Fruit fly (Drosophila melanogaster): ENCODE measurements around the gene Pomp.

The Pomp gene

dm6 chr2L:20797515-20797847 is 10.0 kb downstream of the Pomp start, which contains the start of gene CG9328 (continued):
- TF ChIP-seq CG18619 (GFP tag; optimal IDR thresholded peaks at IDR 0.05) (no peak), Neu2 (GFP tag; optimal IDR thresholded peaks at IDR 0.05; ENCODE audit: borderline replicate concordance) (no peak), btn (GFP tag; optimal IDR thresholded peaks at IDR 0.05) (no peak), Dref (GFP tag; IDR thresholded peaks at IDR 0.05) (no peak), eyg (GFP tag; optimal IDR thresholded peaks at IDR 0.05) (no peak), CG11093 (GFP tag; IDR thresholded peaks at IDR 0.05) (no peak), CG17912 (GFP tag; optimal IDR thresholded peaks at IDR 0.05) (peak; percentile 56), Stat92E (GFP tag; optimal IDR thresholded peaks at IDR 0.05) (peak in 1 of 3 experiments; percentile 78), fu2 (GFP tag; optimal IDR thresholded peaks at IDR 0.05) (no peak), CG6254 (GFP tag; optimal IDR thresholded peaks at IDR 0.05) (no peak), gsb-n (tag; optimal IDR thresholded peaks at IDR 0.05) (peak; percentile 62), CG6791 (GFP tag; IDR thresholded peaks at IDR 0.05; ENCODE audit: partially characterized antibody) (peak; percentile 63; the same call in 2 of the 3 replicates), klu (GFP tag; IDR thresholded peaks at IDR 0.05) (no peak; the same call in 1 of the 2 replicates), CG17568 (GFP tag; optimal IDR thresholded peaks at IDR 0.05) (no peak), B-H2 (GFP tag; optimal IDR thresholded peaks at IDR 0.05) (no peak), CG18764 (GFP tag; optimal IDR thresholded peaks at IDR 0.05) (no peak), CG10462 (GFP tag; optimal IDR thresholded peaks at IDR 0.05) (no peak), CG13624 (GFP tag; optimal IDR thresholded peaks at IDR 0.05) (no peak), salm (tag; optimal IDR thresholded peaks at IDR 0.05) (no peak), CG1792 (GFP tag; optimal IDR thresholded peaks at IDR 0.05) (no peak), CG10979 (tag; optimal IDR thresholded peaks at IDR 0.05) (peak; percentile 38), CG16779 (GFP tag; IDR thresholded peaks at IDR 0.05) (no peak; the same call in 1 of the 2 replicates), D19B (GFP tag; optimal IDR thresholded peaks at IDR 0.05) (peak; percentile 1), crp (GFP tag; optimal IDR thresholded peaks at IDR 0.05) (no peak), Vsx1 (GFP tag; optimal IDR thresholded peaks at IDR 0.05) (no peak), CG15073 (GFP tag; optimal IDR thresholded peaks at IDR 0.05) (no peak), Dfd (GFP tag; optimal IDR thresholded peaks at IDR 0.05) (no peak), CG8924 (tag; optimal IDR thresholded peaks at IDR 0.05) (peak; percentile 46), Hey (tag; optimal IDR thresholded peaks at IDR 0.05) (no peak), insv (GFP tag; optimal IDR thresholded peaks at IDR 0.05) (peak in 1 of 2 experiments; percentile 43), CG31365 (tag; optimal IDR thresholded peaks at IDR 0.05) (no peak), HmgD (GFP tag; optimal IDR thresholded peaks at IDR 0.05) (no peak), lbe (GFP tag; optimal IDR thresholded peaks at IDR 0.05) (peak; percentile 59), luna (GFP tag; optimal IDR thresholded peaks at IDR 0.05) (no peak), chinmo (GFP tag; IDR thresholded peaks at IDR 0.05; ENCODE audit: partially characterized antibody) (peak; percentile 90; the same call in 2 of the 4 replicates), twi (tag; optimal IDR thresholded peaks at IDR 0.05) (no peak), CG6813 (GFP tag; optimal IDR thresholded peaks at IDR 0.05) (peak; percentile 5), NFAT (GFP tag; IDR thresholded peaks at IDR 0.05) (peak; percentile 56), Hmx (GFP tag; optimal IDR thresholded peaks at IDR 0.05) (no peak), unc-4 (GFP tag; IDR thresholded peaks at IDR 0.05; ENCODE audit: partially characterized antibody) (0 out of 2 replicates have a peak, but pooled peaks have one; percentile 19), pum (GFP tag; optimal IDR thresholded peaks at IDR 0.05) (no peak), CG9215 (GFP tag; IDR thresholded peaks at IDR 0.05) (no peak), HLHmδ (GFP tag; optimal IDR thresholded peaks at IDR 0.05) (peak; percentile 51), ERR (GFP tag; optimal IDR thresholded peaks at IDR 0.05) (no peak), tin (GFP tag; optimal IDR thresholded peaks at IDR 0.05) (peak; percentile 35), tup (GFP tag; optimal IDR thresholded peaks at IDR 0.05) (no peak), CG34422 (GFP tag; IDR thresholded peaks at IDR 0.05) (peak; percentile 67; the same call in 1 of the 3 replicates), Gug (GFP tag; IDR thresholded peaks at IDR 0.05) (no peak), Camta (GFP tag; optimal IDR thresholded peaks at IDR 0.05) (peak; percentile 39), CG43689 (GFP tag; IDR thresholded peaks at IDR 0.05) (no peak), trem (tag; optimal IDR thresholded peaks at IDR 0.05) (peak; percentile 70)
